Worm (Caenorhabditis elegans): ENCODE data around the gene K09E4.4.

The K09E4.4 gene

DNA sequence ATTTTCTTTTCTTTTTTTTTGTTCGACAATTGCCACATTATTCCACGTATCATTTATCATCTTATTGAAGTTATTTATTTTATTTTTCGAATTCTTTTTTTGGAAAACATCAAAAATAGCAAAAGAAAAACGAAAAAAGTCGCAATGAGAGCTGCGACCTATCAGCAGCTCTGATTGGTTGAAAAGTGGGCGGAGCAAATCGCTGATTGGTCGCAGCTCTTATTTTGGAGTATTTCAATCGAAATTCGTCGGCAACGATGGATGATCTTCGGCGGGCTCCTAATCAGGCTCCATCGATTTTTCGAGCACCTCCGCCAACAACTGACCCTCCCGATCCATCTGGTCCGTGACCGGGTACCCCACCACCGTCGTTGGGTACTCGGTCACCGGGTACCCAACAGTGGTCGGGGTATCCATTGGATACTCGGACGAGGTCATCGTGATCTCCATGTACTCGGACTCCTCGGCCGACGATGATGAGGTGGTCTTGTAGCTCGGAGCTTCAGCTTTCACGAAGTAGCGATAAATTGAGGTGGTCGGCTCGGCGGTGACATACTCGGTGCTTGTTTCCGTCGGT is 32.1 kb downstream of the K09E4.4 start:
- TF ChIP-seq him-1 (tag; optimal IDR thresholded peaks at IDR 0.05) (no peak), dao-5 (tag; optimal IDR thresholded peaks at IDR 0.05) (no peak), W03F9.2 (tag; optimal IDR thresholded peaks at IDR 0.05) (no peak)

ce11 chrII:14086931-14087330 is 35.0 kb downstream of the K09E4.4 start:
- no peak for TF ChIP-seq dao-5 (tag; optimal IDR thresholded peaks at IDR 0.05)
- no peak for TF ChIP-seq him-1 (tag; optimal IDR thresholded peaks at IDR 0.05)
- TF ChIP-seq W03F9.2 (tag; optimal IDR thresholded peaks at IDR 0.05), result no peak

DNA sequence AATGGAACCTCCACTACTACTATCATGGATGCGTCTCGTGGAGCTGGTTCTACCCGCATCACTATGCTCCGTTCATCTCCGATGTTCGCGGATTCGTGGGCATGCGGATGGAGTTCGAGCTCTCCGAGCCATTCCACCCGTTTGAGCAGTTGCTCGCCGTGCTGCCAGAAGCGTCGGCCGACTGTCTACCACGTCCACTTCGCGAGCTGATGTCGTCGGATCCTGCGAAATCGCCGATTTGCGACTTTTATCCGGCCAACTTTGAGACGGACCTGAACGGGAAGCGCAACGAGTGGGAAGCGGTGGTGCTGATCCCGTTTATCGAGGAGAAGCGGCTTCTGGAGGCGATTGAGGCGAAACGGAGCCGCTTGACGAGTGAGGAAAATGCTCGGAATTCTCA is 44.1 kb downstream of the K09E4.4 start:
- TF ChIP-seq W03F9.2 (tag; optimal IDR thresholded peaks at IDR 0.05) (no peak), him-1 (tag; optimal IDR thresholded peaks at IDR 0.05) (no peak), dao-5 (tag; optimal IDR thresholded peaks at IDR 0.05) (no peak)

DNA sequence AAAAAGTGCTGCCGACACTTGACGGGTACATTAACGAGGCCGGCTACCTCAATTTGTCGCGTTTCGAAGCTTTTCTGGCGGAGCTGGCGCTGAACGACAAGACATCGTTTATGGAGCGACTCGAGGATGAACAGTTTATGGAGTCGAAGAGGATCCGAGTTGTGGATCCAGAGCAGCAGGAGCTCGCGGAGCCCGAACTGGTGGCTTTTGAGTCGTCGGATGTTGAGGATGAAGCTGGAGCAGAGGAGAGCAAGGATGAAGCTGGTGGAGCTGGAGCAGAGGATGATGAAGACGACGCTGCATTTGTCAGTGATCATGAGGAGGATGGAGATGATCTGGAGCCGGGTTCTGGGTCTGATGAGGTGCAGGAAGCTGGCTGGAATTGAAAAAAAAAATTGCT is 47.1 kb downstream of the K09E4.4 start:
- TF ChIP-seq him-1 (tag; optimal IDR thresholded peaks at IDR 0.05), result no peak
- no peak for TF ChIP-seq dao-5 (tag; optimal IDR thresholded peaks at IDR 0.05)
- TF ChIP-seq W03F9.2 (tag; optimal IDR thresholded peaks at IDR 0.05), result no peak

ce11 chrII:14068607-14069006 is 53.4 kb downstream of the K09E4.4 start, which contains the start of gene xrn-1:
TSS of gene xrn-1 (plus strand) at chrII:14068907.
- no peak for TF ChIP-seq dao-5 (tag; optimal IDR thresholded peaks at IDR 0.05)
- no peak for TF ChIP-seq him-1 (tag; optimal IDR thresholded peaks at IDR 0.05)
- no peak for TF ChIP-seq W03F9.2 (tag; optimal IDR thresholded peaks at IDR 0.05)

- TF ChIP-seq dao-5 (tag; optimal IDR thresholded peaks at IDR 0.05) (no peak), him-1 (tag; optimal IDR thresholded peaks at IDR 0.05) (no peak), W03F9.2 (tag; optimal IDR thresholded peaks at IDR 0.05) (no peak)
Measured at ce11 chrII:14065486-14065885, 56.5 kb downstream of the K09E4.4 start.
